Fruit fly (Drosophila melanogaster): Measurements from ENCODE around the gene CG4968.

- TF ChIP-seq D1 (tag; optimal IDR thresholded peaks at IDR 0.05) (no peak), EcR (GFP tag; optimal IDR thresholded peaks at IDR 0.05) (no peak), rn (GFP tag; IDR thresholded peaks at IDR 0.05) (peak; percentile 47; the same call in 1 of the 2 replicates), Ets98B (GFP tag; IDR thresholded peaks at IDR 0.05) (no peak; the same call in 1 of the 2 replicates), CG15710 (tag; optimal IDR thresholded peaks at IDR 0.05) (no peak), gl (tag; optimal IDR thresholded peaks at IDR 0.05) (peak; percentile 5), CG8159 (tag; optimal IDR thresholded peaks at IDR 0.05) (no peak), CG17806 (tag; optimal IDR thresholded peaks at IDR 0.05) (peak; percentile 32), CG12605 (GFP tag; IDR thresholded peaks at IDR 0.05) (peak; percentile 19; the same call in 1 of the 2 replicates), Pif1B (GFP tag; optimal IDR thresholded peaks at IDR 0.05) (peak; percentile 46), CG32121 (GFP tag; IDR thresholded peaks at IDR 0.05) (peak; percentile 27), fd96Ca (GFP tag; IDR thresholded peaks at IDR 0.05) (no peak)
These were observed 29.9 kb upstream of the CG4968 start for dm6 chr2L:10276846-10277245.
